Worm (Caenorhabditis elegans) whole organism, late embryonic: ENCODE data around the gene cux-7.

Source experiments
- K02D7.2 ChIP-seq: sonication (generic microtip); optimal IDR thresholded peaks from 2 replicates; lab custom pipeline; 2017; ENCODE audit warnings: mild to moderate bottlenecking, missing genetic modification characterization, missing compliant biosample characterization
- nfya-1 ChIP-seq: sonication (generic microtip); optimal IDR thresholded peaks from 2 replicates; lab custom pipeline; 2017; ENCODE audit warnings: missing genetic modification characterization, mild to moderate bottlenecking, missing compliant biosample characterization, antibody characterized with exemption, moderate library complexity

DNA sequence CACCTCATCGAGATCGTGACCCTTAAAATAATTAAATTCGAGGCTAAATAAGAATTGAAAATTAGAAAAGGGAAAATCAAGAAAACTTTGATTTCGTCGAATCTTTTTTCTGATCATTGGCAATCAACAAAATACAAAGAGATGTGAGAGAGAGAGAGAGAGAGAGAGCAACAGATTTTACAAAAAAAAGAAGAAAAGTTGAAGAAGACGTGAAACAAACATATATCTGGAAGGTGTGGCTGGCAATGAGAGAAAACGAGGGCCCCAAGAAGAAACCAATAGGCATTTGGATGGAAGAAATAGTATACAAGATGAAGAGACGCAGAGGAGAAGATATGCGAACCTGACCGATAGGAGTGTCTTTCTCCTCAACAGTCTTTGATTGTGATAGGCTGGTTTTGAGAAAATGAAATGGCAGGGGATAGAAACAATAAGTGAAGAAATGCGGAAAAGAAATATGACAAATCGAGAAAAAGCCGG is 31.6 kb downstream of the cux-7 start, which contains the start of gene mup-4:
- TF ChIP-seq K02D7.2 (no peak), nfya-1 (tag; lab: Kevin White, UChicago) (peak; percentile 18)
